Fruit fly (Drosophila melanogaster) whole organism, embryonic: ENCODE measurements around the gene CG10337.
A peak's percentile ranks its signal among the peaks of the same experiment; 100 is the strongest.

Experiments used
- Atf-2 ChIP-seq: fragments of 200-800 bp; sonication (Bioruptor generic); optimal IDR thresholded peaks from 2 replicates; lab custom pipeline; 2016; ENCODE audit warnings: missing biosample characterization, missing genetic modification characterization
- CG10979 ChIP-seq: fragments of 200-800 bp; sonication (Bioruptor generic); optimal IDR thresholded peaks from 2 replicates; lab custom pipeline; 2018; ENCODE audit warnings: missing biosample characterization, mild to moderate bottlenecking, missing genetic modification characterization, moderate library complexity
- CG11085 ChIP-seq: fragments of 200-800 bp; sonication (Bioruptor generic); IDR thresholded peaks from 2 replicates; pipeline ENCODE4 v1.3.6; 2022; ENCODE audit warnings: missing biosample characterization, missing genetic modification characterization
- CG13287 ChIP-seq: fragments of 200-800 bp; sonication (Bioruptor generic); IDR thresholded peaks from 2 replicates; pipeline ENCODE4 v1.3.6; 2022; ENCODE audit warnings: missing biosample characterization, missing genetic modification characterization; ENCODE audit not compliant: partially characterized antibody
- CG13775 ChIP-seq: fragments of 200-800 bp; sonication (Bioruptor generic); optimal IDR thresholded peaks from 3 replicates; lab custom pipeline; 2017; ENCODE audit warnings: missing biosample characterization, mild to moderate bottlenecking, missing genetic modification characterization
- CG14050 ChIP-seq: fragments of 200-800 bp; sonication (Bioruptor generic); IDR thresholded peaks from 3 replicates; pipeline ENCODE4 v1.3.6; 2022; ENCODE audit warnings: missing biosample characterization, missing genetic modification characterization
- CG1529 ChIP-seq: fragments of 200-800 bp; sonication (Bioruptor generic); optimal IDR thresholded peaks from 3 replicates; lab custom pipeline; 2018; ENCODE audit warnings: missing biosample characterization, missing genetic modification characterization
- CG17912 ChIP-seq: fragments of 200-800 bp; sonication (Bioruptor generic); optimal IDR thresholded peaks from 2 replicates; lab custom pipeline; 2018; ENCODE audit warnings: missing biosample characterization, mild to moderate bottlenecking, missing genetic modification characterization
- CG1832 ChIP-seq: fragments of 200-800 bp; sonication (Bioruptor generic); optimal IDR thresholded peaks from 2 replicates; lab custom pipeline; 2017; ENCODE audit warnings: missing biosample characterization, mild to moderate bottlenecking, missing genetic modification characterization, inconsistent platforms
- CG18476 ChIP-seq: fragments of 200-800 bp; sonication (Bioruptor generic); optimal IDR thresholded peaks from 2 replicates; lab custom pipeline; 2016; ENCODE audit warnings: missing biosample characterization, mild to moderate bottlenecking, missing genetic modification characterization
- CG18599 ChIP-seq: fragments of 200-800 bp; sonication (Bioruptor generic); optimal IDR thresholded peaks from 3 replicates; lab custom pipeline; 2017; ENCODE audit warnings: missing biosample characterization, missing genetic modification characterization, mild to moderate bottlenecking, moderate library complexity, missing genetic modification reagents
- CG2202 ChIP-seq: fragments of 200-800 bp; sonication (Bioruptor generic); optimal IDR thresholded peaks from 2 replicates; lab custom pipeline; 2018; ENCODE audit warnings: missing biosample characterization, mild to moderate bottlenecking, missing genetic modification characterization
- CG30020 ChIP-seq: fragments of 200-800 bp; optimal IDR thresholded peaks from 2 replicates; lab custom pipeline; 2019; ENCODE audit warnings: missing biosample characterization, mild to moderate bottlenecking, missing genetic modification characterization, moderate library complexity
- CG4328 ChIP-seq: fragments of 200-800 bp; sonication (Bioruptor generic); optimal IDR thresholded peaks from 3 replicates; lab custom pipeline; 2017; ENCODE audit warnings: missing biosample characterization, missing genetic modification reagents, missing genetic modification characterization
- CG43689 ChIP-seq: fragments of 200-800 bp; sonication (Bioruptor generic); IDR thresholded peaks from 2 replicates; pipeline ENCODE4 v1.3.6; 2022; ENCODE audit warnings: missing biosample characterization, missing genetic modification characterization
- CG4707 ChIP-seq: fragments of 200-800 bp; sonication (Bioruptor generic); optimal IDR thresholded peaks from 2 replicates; lab custom pipeline; 2018; ENCODE audit warnings: missing biosample characterization, mild to moderate bottlenecking, missing genetic modification characterization, moderate library complexity
- CG7928 ChIP-seq: fragments of 200-800 bp; sonication (Bioruptor generic); optimal IDR thresholded peaks from 2 replicates; lab custom pipeline; 2017; ENCODE audit warnings: missing biosample characterization, mild to moderate bottlenecking, missing genetic modification characterization
- CG8924 ChIP-seq: fragments of 200-800 bp; optimal IDR thresholded peaks from 3 replicates; lab custom pipeline; 2019; ENCODE audit warnings: missing biosample characterization, mild to moderate bottlenecking, missing genetic modification characterization, moderate library complexity
- Eip74EF ChIP-seq, 2 experiments: fragments of 200-800 bp in 1 of 2; fragments of >200 bp in 1 of 2; sonication (Bioruptor generic) in 1 of 2; optimal IDR thresholded peaks; 2 replicates each; lab custom pipeline; 2017 to 2019; ENCODE audit warnings: missing biosample characterization in 2 of 2, missing genetic modification characterization in 2 of 2, mild to moderate bottlenecking in 1 of 2, moderate library complexity in 1 of 2
- Ets65A ChIP-seq: fragments of 200-800 bp; sonication (Bioruptor generic); peaks from one replicate; lab custom pipeline; 2016; ENCODE audit warnings: missing biosample characterization, missing genetic modification characterization
- GATAe ChIP-seq: fragments of 200-800 bp; sonication (Bioruptor generic); conservative IDR thresholded peaks from 2 replicates; pipeline ENCODE4 v1.3.6; 2022; ENCODE audit warnings: missing biosample characterization, missing genetic modification characterization
- Jarid2 ChIP-seq: fragments of 200-800 bp; sonication (Bioruptor generic); optimal IDR thresholded peaks from 3 replicates; lab custom pipeline; 2017; ENCODE audit warnings: mild to moderate bottlenecking, missing biosample characterization, missing genetic modification reagents, missing genetic modification characterization
- Meics ChIP-seq: fragments of 200-800 bp; sonication (Bioruptor generic); optimal IDR thresholded peaks from 2 replicates; lab custom pipeline; 2017; ENCODE audit warnings: missing biosample characterization, mild to moderate bottlenecking, missing genetic modification characterization
- Mrtf ChIP-seq: fragments of 200-800 bp; sonication (Bioruptor generic); IDR thresholded peaks from 3 replicates; pipeline ENCODE4 v1.3.6; 2022; ENCODE audit warnings: missing biosample characterization, missing genetic modification characterization
- Oaz ChIP-seq: fragments of 200-800 bp; sonication (Bioruptor generic); IDR thresholded peaks from 2 replicates; pipeline ENCODE4 v1.3.6; 2022; ENCODE audit warnings: missing biosample characterization, missing genetic modification characterization
- Oli ChIP-seq: fragments of 200-800 bp; sonication (Bioruptor generic); optimal IDR thresholded peaks from 2 replicates; lab custom pipeline; 2018; ENCODE audit warnings: missing biosample characterization, mild to moderate bottlenecking, missing genetic modification characterization, moderate library complexity
- PHDP ChIP-seq: fragments of 200-800 bp; sonication (Bioruptor generic); optimal IDR thresholded peaks from 3 replicates; lab custom pipeline; 2018; ENCODE audit warnings: missing biosample characterization, mild to moderate bottlenecking, missing genetic modification characterization, moderate library complexity
- Vsx1 ChIP-seq: fragments of 200-800 bp; sonication (Bioruptor generic); optimal IDR thresholded peaks from 2 replicates; lab custom pipeline; 2017; ENCODE audit warnings: missing biosample characterization, mild to moderate bottlenecking, missing genetic modification characterization, missing genetic modification reagents
- ara ChIP-seq: fragments of 200-800 bp; sonication (Bioruptor generic); IDR thresholded peaks from 2 replicates; pipeline ENCODE4 v1.3.6; 2022; ENCODE audit warnings: missing biosample characterization, missing genetic modification characterization
- ato ChIP-seq: fragments of 200-800 bp; sonication (Bioruptor generic); IDR thresholded peaks from 2 replicates; pipeline ENCODE4 v1.3.6; 2022; ENCODE audit warnings: missing biosample characterization, missing genetic modification characterization; ENCODE audit not compliant: partially characterized antibody
- chm ChIP-seq: fragments of 200-800 bp; sonication (Bioruptor generic); IDR thresholded peaks from 2 replicates; pipeline ENCODE4 v1.3.6; 2022; ENCODE audit warnings: missing biosample characterization, missing genetic modification characterization
- dysf ChIP-seq: fragments of 200-800 bp; sonication (Bioruptor generic); IDR thresholded peaks from 3 replicates; pipeline ENCODE4 v1.3.6; 2022; ENCODE audit warnings: missing biosample characterization, missing genetic modification characterization
- exex ChIP-seq: fragments of 200-800 bp; sonication (Bioruptor generic); optimal IDR thresholded peaks from 4 replicates; lab custom pipeline; 2018; ENCODE audit warnings: missing biosample characterization, mild to moderate bottlenecking, missing genetic modification characterization, moderate library complexity
- fru ChIP-seq: fragments of >200 bp; optimal IDR thresholded peaks from 2 replicates; lab custom pipeline; 2017
- ftz-f1 ChIP-seq: fragments of 200-800 bp; sonication (Bioruptor generic); optimal IDR thresholded peaks from 2 replicates; lab custom pipeline; 2016; ENCODE audit warnings: missing biosample characterization, missing genetic modification characterization
- gcm ChIP-seq: fragments of 200-800 bp; sonication (Bioruptor generic); optimal IDR thresholded peaks from 2 replicates; lab custom pipeline; 2019; ENCODE audit warnings: missing biosample characterization, mild to moderate bottlenecking, missing genetic modification characterization, moderate library complexity
- gsb-n ChIP-seq: fragments of 200-800 bp; sonication (Bioruptor generic); optimal IDR thresholded peaks from 3 replicates; lab custom pipeline; 2018; ENCODE audit warnings: missing biosample characterization, mild to moderate bottlenecking, missing genetic modification characterization
- gt ChIP-seq: fragments of 200-800 bp; sonication (Bioruptor generic); IDR thresholded peaks from 2 replicates; pipeline ENCODE4 v1.3.6; 2022; ENCODE audit warnings: missing biosample characterization, missing genetic modification characterization
- hkb ChIP-seq, 2 experiments: fragments of 200-800 bp in 1 of 2; fragments of >200 bp in 1 of 2; sonication (Bioruptor generic) in 1 of 2; IDR thresholded peaks in 1 of 2; optimal IDR thresholded peaks in 1 of 2; 2 replicates each; pipeline versions ENCODE4 v1.3.6 to Lab custom; 2017 to 2022; ENCODE audit warnings: missing biosample characterization in 1 of 2, missing genetic modification characterization in 1 of 2
- pfk ChIP-seq: fragments of 200-800 bp; sonication (Bioruptor generic); optimal IDR thresholded peaks from 2 replicates; lab custom pipeline; 2018; ENCODE audit warnings: missing biosample characterization, mild to moderate bottlenecking, missing genetic modification characterization, moderate library complexity
- pnt ChIP-seq: fragments of 200-800 bp; sonication (Bioruptor generic); optimal IDR thresholded peaks from 3 replicates; lab custom pipeline; 2016; ENCODE audit warnings: missing biosample characterization, missing genetic modification characterization
- prd ChIP-seq, 3 experiments: fragments of >200 bp in 2 of 3; fragments of 200-800 bp in 1 of 3; sonication (Bioruptor generic) in 1 of 3; optimal IDR thresholded peaks in 2 of 3; IDR thresholded peaks in 1 of 3; 2 replicates in 2 of 3; 3 replicates in 1 of 3; pipeline versions ENCODE4 v1.3.6 to Lab custom; 2017 to 2022; ENCODE audit warnings: missing biosample characterization in 1 of 3, missing genetic modification characterization in 1 of 3
- psq ChIP-seq: fragments of 200-800 bp; sonication (Bioruptor generic); optimal IDR thresholded peaks from 2 replicates; lab custom pipeline; 2017; ENCODE audit warnings: missing biosample characterization, missing genetic modification characterization
- pzg ChIP-seq: fragments of 200-800 bp; sonication (Bioruptor generic); optimal IDR thresholded peaks from 3 replicates; lab custom pipeline; 2018; ENCODE audit warnings: missing biosample characterization, mild to moderate bottlenecking, missing genetic modification characterization, moderate library complexity
- ro ChIP-seq: fragments of 200-800 bp; sonication (Bioruptor generic); IDR thresholded peaks from 2 replicates; pipeline ENCODE4 v1.3.6; 2022; ENCODE audit warnings: missing biosample characterization, missing genetic modification characterization
- schlank ChIP-seq: fragments of 200-800 bp; sonication (Bioruptor generic); optimal IDR thresholded peaks from 2 replicates; lab custom pipeline; 2018; ENCODE audit warnings: missing biosample characterization, mild to moderate bottlenecking, missing genetic modification characterization
- sim ChIP-seq: fragments of 200-800 bp; sonication (Bioruptor generic); IDR thresholded peaks from 2 replicates; pipeline ENCODE4 v1.3.6; 2022; ENCODE audit warnings: missing biosample characterization, missing genetic modification characterization
- zen2 ChIP-seq: fragments of 200-800 bp; sonication (Bioruptor generic); IDR thresholded peaks from 3 replicates; pipeline ENCODE4 v1.3.6; 2022; ENCODE audit warnings: missing biosample characterization, missing genetic modification characterization; ENCODE audit not compliant: partially characterized antibody

Gene CG10337

DNA sequence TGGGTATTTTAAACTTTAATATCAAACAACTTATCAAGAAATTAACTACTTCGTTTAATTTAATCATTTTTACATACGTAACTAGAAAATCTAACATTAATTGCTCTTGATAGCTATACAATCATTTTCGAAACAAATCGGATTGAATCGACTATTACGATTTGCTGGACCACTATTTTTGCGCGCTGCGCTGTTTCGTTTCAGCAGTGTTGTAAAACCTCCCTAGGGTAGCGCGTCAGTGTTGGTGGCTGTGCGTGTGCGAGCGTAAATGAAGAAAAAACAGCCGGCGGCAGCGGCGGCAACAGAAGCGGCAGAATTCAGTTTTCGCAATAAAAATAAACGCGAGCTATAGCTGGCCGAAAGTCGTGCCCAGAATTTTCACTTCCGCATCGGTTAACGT lies 13.5 kb downstream of the CG10337 start, which contains the start of gene CG33116 (continued):
- TF ChIP-seq gcm = peak; percentile 72
- TF ChIP-seq CG30020 (tag; lab: Kevin White, UChicago) = peak; percentile 61
- TF ChIP-seq CG13775 (GFP tag; lab: Kevin White, UChicago) = peak; percentile 74
- TF ChIP-seq gsb-n (tag; lab: Kevin White, UChicago) = peak; percentile 78
- TF ChIP-seq Ets65A (GFP tag; lab: Kevin White, UChicago) = peak; percentile 98
- 0 out of 2 replicates have a peak, but pooled peaks have one; percentile 52 for TF ChIP-seq sim
- peak; percentile 86 for TF ChIP-seq chm (GFP tag; lab: Robert Waterston, UW)
- TF ChIP-seq CG18476 (GFP tag; lab: Kevin White, UChicago) = peak; percentile 78
- TF ChIP-seq CG11085 (GFP tag; lab: Robert Waterston, UW) = peak; percentile 71; the same call in 1 of the 2 replicates
- TF ChIP-seq CG10979 (tag; lab: Kevin White, UChicago) = peak; percentile 84
- TF ChIP-seq pfk (GFP tag; lab: Kevin White, UChicago) = peak; percentile 23
- TF ChIP-seq CG1529 (GFP tag; lab: Kevin White, UChicago) = peak; percentile 76
- TF ChIP-seq pzg (GFP tag; lab: Kevin White, UChicago) = peak; percentile 63
- TF ChIP-seq CG4328 (GFP tag; lab: Kevin White, UChicago) = peak; percentile 38
- TF ChIP-seq CG2202 (tag; lab: Kevin White, UChicago) = peak; percentile 63
- TF ChIP-seq GATAe (GFP tag; lab: Robert Waterston, UW) = no peak
- peak; percentile 38 for TF ChIP-seq Vsx1 (GFP tag; lab: Kevin White, UChicago)
- no peak for TF ChIP-seq fru
- peak; percentile 40; the same call in 1 of the 2 replicates for TF ChIP-seq ro (GFP tag; lab: Robert Waterston, UW)
- no peak for TF ChIP-seq CG7928
- TF ChIP-seq Mrtf = peak; percentile 40; the same call in 1 of the 3 replicates
- TF ChIP-seq hkb (optimal IDR thresholded peaks at IDR 0.05; lab: Kevin White, UChicago) = peak; percentile 3
- peak; percentile 79 for TF ChIP-seq hkb (GFP tag; IDR thresholded peaks at IDR 0.05; lab: Robert Waterston, UW)
- TF ChIP-seq exex = peak; percentile 26
- TF ChIP-seq Oli (tag; lab: Kevin White, UChicago) = peak; percentile 84
- peak in 1 of 2 experiments; percentile 53 for TF ChIP-seq Eip74EF (GFP tag; optimal IDR thresholded peaks at IDR 0.05; lab: Kevin White, UChicago)
- peak; percentile 49 for TF ChIP-seq CG43689 (GFP tag; lab: Robert Waterston, UW)
- TF ChIP-seq zen2 (GFP tag; lab: Robert Waterston, UW) = no peak
- peak; percentile 80 for TF ChIP-seq dysf (GFP tag; lab: Robert Waterston, UW)
- TF ChIP-seq gt (GFP tag; lab: Robert Waterston, UW) = no peak
- TF ChIP-seq schlank (tag; lab: Kevin White, UChicago) = peak; percentile 69
- peak; percentile 56; the same call in 1 of the 2 replicates for TF ChIP-seq Oaz
- TF ChIP-seq ato = 0 out of 2 replicates have a peak, but pooled peaks have one; percentile 25
- TF ChIP-seq prd (optimal IDR thresholded peaks at IDR 0.05; lab: Kevin White, UChicago) = no peak
- peak; percentile 76 for TF ChIP-seq prd (GFP tag; IDR thresholded peaks at IDR 0.05; lab: Robert Waterston, UW)
- TF ChIP-seq CG8924 (tag; lab: Kevin White, UChicago) = peak; percentile 79
- TF ChIP-seq Atf-2 (GFP tag; lab: Kevin White, UChicago) = peak; percentile 65
- TF ChIP-seq CG17912 (GFP tag; lab: Kevin White, UChicago) = peak; percentile 56
- peak; percentile 63 for TF ChIP-seq pnt (GFP tag; lab: Kevin White, UChicago)
- TF ChIP-seq Jarid2 = peak; percentile 40
- TF ChIP-seq CG13287 (GFP tag; lab: Robert Waterston, UW) = peak; percentile 54
- peak; percentile 63; the same call in 1 of the 2 replicates for TF ChIP-seq ara (GFP tag; lab: Robert Waterston, UW)
- peak; percentile 51 for TF ChIP-seq CG14050
- TF ChIP-seq psq (GFP tag; lab: Kevin White, UChicago) = peak; percentile 46
- TF ChIP-seq PHDP (tag; lab: Kevin White, UChicago) = peak; percentile 74
- peak; percentile 52 for TF ChIP-seq CG4707
- TF ChIP-seq CG18599 (GFP tag; lab: Kevin White, UChicago) = peak; percentile 83
- TF ChIP-seq CG1832 (GFP tag; lab: Kevin White, UChicago) = no peak
- peak; percentile 82 for TF ChIP-seq Meics (GFP tag; lab: Kevin White, UChicago)
- peak; percentile 39 for TF ChIP-seq ftz-f1 (GFP tag; lab: Kevin White, UChicago)
